Fruit fly (Drosophila melanogaster) whole organism, embryonic: Measurements from ENCODE around the gene CG4338.

ENCODE experiments used
- B-H2 ChIP-seq: fragments of 200-800 bp; sonication (Bioruptor generic); optimal IDR thresholded peaks from 2 replicates; lab custom pipeline; 2018; ENCODE audit warnings: missing biosample characterization, mild to moderate bottlenecking, missing genetic modification characterization
- Blimp-1 ChIP-seq: fragments of 200-800 bp; sonication (Bioruptor generic); optimal IDR thresholded peaks from 3 replicates; lab custom pipeline; 2018; ENCODE audit warnings: missing biosample characterization, missing genetic modification characterization, mild to moderate bottlenecking, moderate library complexity, missing genetic modification reagents
- Bteb2 ChIP-seq: fragments of 200-800 bp; sonication (Bioruptor generic); optimal IDR thresholded peaks from 2 replicates; lab custom pipeline; 2016; ENCODE audit warnings: missing biosample characterization, missing genetic modification characterization
- CG10147 ChIP-seq: fragments of 200-800 bp; sonication (Bioruptor generic); optimal IDR thresholded peaks from 2 replicates; lab custom pipeline; 2019; ENCODE audit warnings: missing biosample characterization, mild to moderate bottlenecking, missing genetic modification characterization, moderate library complexity
- CG10267 ChIP-seq: fragments of 200-800 bp; sonication (Bioruptor generic); optimal IDR thresholded peaks from 2 replicates; lab custom pipeline; 2018; ENCODE audit warnings: missing biosample characterization, mild to moderate bottlenecking, missing genetic modification characterization, moderate library complexity
- CG11456 ChIP-seq: fragments of 200-800 bp; sonication (Bioruptor generic); IDR thresholded peaks from 3 replicates; pipeline ENCODE4 v1.3.6; 2022; ENCODE audit warnings: missing biosample characterization, missing genetic modification characterization
- CG11696 ChIP-seq: fragments of 200-800 bp; sonication (Bioruptor generic); IDR thresholded peaks from 2 replicates; pipeline ENCODE4 v1.3.6; 2022; ENCODE audit warnings: missing biosample characterization, missing genetic modification characterization
- CG1233 ChIP-seq: fragments of 200-800 bp; sonication (Bioruptor generic); optimal IDR thresholded peaks from 4 replicates; lab custom pipeline; 2018; ENCODE audit warnings: missing biosample characterization, mild to moderate bottlenecking, missing genetic modification characterization
- CG12744 ChIP-seq: fragments of 200-800 bp; sonication (Bioruptor generic); optimal IDR thresholded peaks from 2 replicates; lab custom pipeline; 2016; ENCODE audit warnings: missing biosample characterization, missing genetic modification characterization
- CG13287 ChIP-seq: fragments of 200-800 bp; sonication (Bioruptor generic); IDR thresholded peaks from 2 replicates; pipeline ENCODE4 v1.3.6; 2022; ENCODE audit warnings: missing biosample characterization, missing genetic modification characterization; ENCODE audit not compliant: partially characterized antibody
- CG13296 ChIP-seq: fragments of 200-800 bp; sonication (Bioruptor generic); optimal IDR thresholded peaks from 3 replicates; lab custom pipeline; 2018; ENCODE audit warnings: missing biosample characterization, mild to moderate bottlenecking, missing genetic modification characterization
- CG13424 ChIP-seq: fragments of 200-800 bp; sonication (Bioruptor generic); optimal IDR thresholded peaks from 2 replicates; lab custom pipeline; 2019; ENCODE audit warnings: missing biosample characterization, mild to moderate bottlenecking, missing genetic modification characterization, moderate library complexity
- CG14014 ChIP-seq: fragments of 200-800 bp; sonication (Bioruptor generic); IDR thresholded peaks from 2 replicates; pipeline ENCODE4 v1.3.6; 2022; ENCODE audit warnings: missing biosample characterization, missing genetic modification characterization
- CG1529 ChIP-seq: fragments of 200-800 bp; sonication (Bioruptor generic); optimal IDR thresholded peaks from 3 replicates; lab custom pipeline; 2018; ENCODE audit warnings: missing biosample characterization, missing genetic modification characterization
- CG15696 ChIP-seq: fragments of 200-800 bp; sonication (Bioruptor generic); optimal IDR thresholded peaks from 2 replicates; lab custom pipeline; 2019; ENCODE audit warnings: missing biosample characterization, mild to moderate bottlenecking, missing genetic modification characterization, moderate library complexity
- CG2120 ChIP-seq: fragments of 200-800 bp; sonication (Bioruptor generic); optimal IDR thresholded peaks from 3 replicates; lab custom pipeline; 2016; ENCODE audit warnings: missing biosample characterization, missing genetic modification characterization
- CG2199 ChIP-seq: fragments of 200-800 bp; sonication (Bioruptor generic); IDR thresholded peaks from 3 replicates; pipeline ENCODE4 v1.3.6; 2022; ENCODE audit warnings: missing biosample characterization, missing genetic modification characterization
- CG5953 ChIP-seq: fragments of 200-800 bp; sonication (Bioruptor generic); IDR thresholded peaks from 2 replicates; pipeline ENCODE4 v1.3.6; 2022; ENCODE audit warnings: missing biosample characterization, missing genetic modification characterization
- CG7786 ChIP-seq: fragments of 200-800 bp; sonication (Bioruptor generic); optimal IDR thresholded peaks from 2 replicates; lab custom pipeline; 2016; ENCODE audit warnings: missing biosample characterization, missing genetic modification characterization
- CG7987 ChIP-seq: fragments of 200-800 bp; sonication (Bioruptor generic); optimal IDR thresholded peaks from 2 replicates; lab custom pipeline; 2018; ENCODE audit warnings: missing biosample characterization, mild to moderate bottlenecking, missing genetic modification characterization, moderate library complexity
- CG9437 ChIP-seq: fragments of 200-800 bp; sonication (Bioruptor generic); optimal IDR thresholded peaks from 2 replicates; lab custom pipeline; 2018; ENCODE audit warnings: missing biosample characterization, mild to moderate bottlenecking, missing genetic modification characterization
- CHES-1-like ChIP-seq: fragments of 200-800 bp; sonication (Bioruptor generic); optimal IDR thresholded peaks from 2 replicates; lab custom pipeline; 2016; ENCODE audit warnings: missing biosample characterization, missing genetic modification characterization
- CrebB ChIP-seq: fragments of 200-800 bp; sonication (Bioruptor generic); optimal IDR thresholded peaks from 3 replicates; lab custom pipeline; 2018; ENCODE audit warnings: missing biosample characterization, mild to moderate bottlenecking, missing genetic modification characterization
- Dip2 ChIP-seq: fragments of 200-800 bp; sonication (Bioruptor generic); IDR thresholded peaks from 2 replicates; pipeline ENCODE4 v1.3.6; 2022; ENCODE audit warnings: missing biosample characterization, missing genetic modification characterization
- ERR ChIP-seq: fragments of 200-800 bp; sonication (Bioruptor generic); optimal IDR thresholded peaks from 2 replicates; lab custom pipeline; 2016; ENCODE audit warnings: missing biosample characterization, missing genetic modification characterization
- HLH3B ChIP-seq: fragments of 200-800 bp; sonication (Bioruptor generic); IDR thresholded peaks from 2 replicates; pipeline ENCODE4 v1.3.6; 2022; ENCODE audit warnings: missing biosample characterization, missing genetic modification characterization
- Hmx ChIP-seq: fragments of 200-800 bp; sonication (Bioruptor generic); optimal IDR thresholded peaks from 2 replicates; lab custom pipeline; 2016; ENCODE audit warnings: missing biosample characterization, missing genetic modification characterization
- Hsf ChIP-seq: fragments of 200-800 bp; sonication (Bioruptor generic); optimal IDR thresholded peaks from 3 replicates; lab custom pipeline; 2016; ENCODE audit warnings: missing biosample characterization, missing genetic modification characterization
- Neu2 ChIP-seq: fragments of 200-800 bp; sonication (Bioruptor generic); optimal IDR thresholded peaks from 3 replicates; lab custom pipeline; 2016; ENCODE audit warnings: missing biosample characterization, missing genetic modification characterization, borderline replicate concordance
- Nf-YC ChIP-seq: fragments of 200-800 bp; optimal IDR thresholded peaks from 3 replicates; lab custom pipeline; 2019; ENCODE audit warnings: missing biosample characterization, mild to moderate bottlenecking, missing genetic modification characterization, moderate library complexity
- Sox102F ChIP-seq: fragments of 200-800 bp; sonication (Bioruptor generic); optimal IDR thresholded peaks from 2 replicates; lab custom pipeline; 2018; ENCODE audit warnings: missing biosample characterization, mild to moderate bottlenecking, missing genetic modification characterization, moderate library complexity
- Tbp ChIP-seq: fragments of >200 bp; optimal IDR thresholded peaks from 2 replicates; lab custom pipeline; 2018; ENCODE audit warnings: missing biosample characterization, missing genetic modification characterization
- ac ChIP-seq: fragments of 200-800 bp; sonication (Bioruptor generic); optimal IDR thresholded peaks from 3 replicates; lab custom pipeline; 2017; ENCODE audit warnings: missing biosample characterization, mild to moderate bottlenecking, missing genetic modification characterization
- ase ChIP-seq: fragments of 200-800 bp; sonication (Bioruptor generic); IDR thresholded peaks from 3 replicates; pipeline ENCODE4 v1.3.6; 2022; ENCODE audit warnings: missing biosample characterization, missing genetic modification characterization
- ash1 ChIP-seq: fragments of 200-800 bp; sonication (Bioruptor generic); optimal IDR thresholded peaks from 2 replicates; lab custom pipeline; 2018; ENCODE audit warnings: missing biosample characterization, mild to moderate bottlenecking, missing genetic modification characterization
- az2 ChIP-seq: fragments of 200-800 bp; sonication (Bioruptor generic); optimal IDR thresholded peaks from 3 replicates; lab custom pipeline; 2016; ENCODE audit warnings: missing biosample characterization, missing genetic modification characterization
- chinmo ChIP-seq: fragments of 200-800 bp; sonication (Bioruptor generic); IDR thresholded peaks from 4 replicates; pipeline ENCODE4 v1.3.6; 2022; ENCODE audit warnings: missing biosample characterization, missing genetic modification characterization; ENCODE audit not compliant: partially characterized antibody
- crol ChIP-seq: fragments of 200-800 bp; sonication (Bioruptor generic); IDR thresholded peaks from 2 replicates; pipeline ENCODE4 v1.3.6; 2022; ENCODE audit warnings: missing biosample characterization, missing genetic modification characterization
- dimm ChIP-seq: fragments of 200-800 bp; sonication (Bioruptor generic); IDR thresholded peaks from 2 replicates; pipeline ENCODE4 v1.3.6; 2022; ENCODE audit warnings: missing biosample characterization, missing genetic modification characterization
- eyg ChIP-seq: fragments of 200-800 bp; sonication (Bioruptor generic); optimal IDR thresholded peaks from 3 replicates; lab custom pipeline; 2016; ENCODE audit warnings: missing biosample characterization, missing genetic modification characterization
- fd3F ChIP-seq: fragments of 200-800 bp; sonication (Bioruptor generic); optimal IDR thresholded peaks from 2 replicates; lab custom pipeline; 2018; ENCODE audit warnings: missing biosample characterization, mild to moderate bottlenecking, missing genetic modification characterization, moderate library complexity
- kah ChIP-seq: fragments of 200-800 bp; sonication (Bioruptor generic); optimal IDR thresholded peaks from 2 replicates; lab custom pipeline; 2018; ENCODE audit warnings: missing biosample characterization, mild to moderate bottlenecking, missing genetic modification characterization
- nom ChIP-seq: fragments of 200-800 bp; sonication (Bioruptor generic); optimal IDR thresholded peaks from 2 replicates; lab custom pipeline; 2017; ENCODE audit warnings: missing biosample characterization, missing genetic modification characterization, mild to moderate bottlenecking, moderate library complexity, missing genetic modification reagents
- ranshi ChIP-seq: fragments of 200-800 bp; sonication (Bioruptor generic); IDR thresholded peaks from 2 replicates; pipeline ENCODE4 v1.3.6; 2022; ENCODE audit warnings: missing biosample characterization, missing genetic modification characterization
- salm ChIP-seq: fragments of 200-800 bp; sonication (Bioruptor generic); optimal IDR thresholded peaks from 2 replicates; lab custom pipeline; 2018; ENCODE audit warnings: missing biosample characterization, mild to moderate bottlenecking, missing genetic modification characterization
- schlank ChIP-seq: fragments of 200-800 bp; sonication (Bioruptor generic); optimal IDR thresholded peaks from 2 replicates; lab custom pipeline; 2018; ENCODE audit warnings: missing biosample characterization, mild to moderate bottlenecking, missing genetic modification characterization
- seq ChIP-seq: fragments of 200-800 bp; sonication (Bioruptor generic); IDR thresholded peaks from 2 replicates; pipeline ENCODE4 v1.3.6; 2022; ENCODE audit warnings: missing biosample characterization, missing genetic modification characterization
- sna ChIP-seq: fragments of 200-800 bp; sonication (Bioruptor generic); IDR thresholded peaks from 2 replicates; pipeline ENCODE4 v1.3.6; 2022; ENCODE audit warnings: missing biosample characterization, missing genetic modification characterization; ENCODE audit not compliant: partially characterized antibody
- z ChIP-seq: fragments of 200-800 bp; sonication (Bioruptor generic); IDR thresholded peaks from 3 replicates; pipeline ENCODE4 v1.3.6; 2022; ENCODE audit warnings: missing biosample characterization, missing genetic modification characterization

The CG4338 gene

dm6 chr3R:15262710-15263672 is 12.3 kb upstream of the CG4338 start, which contains the start of the genes eIF2gamma and Set (continued):
- TF ChIP-seq ac (GFP tag; lab: Kevin White, UChicago): no peak
- TF ChIP-seq Nf-YC (tag; lab: Kevin White, UChicago): no peak
- no peak for TF ChIP-seq dimm (GFP tag; lab: Robert Waterston, UW)
- no peak for TF ChIP-seq CG10147 (GFP tag; lab: Kevin White, UChicago)
- TF ChIP-seq CG14014 (GFP tag; lab: Robert Waterston, UW): no peak; the same call in 1 of the 2 replicates
- TF ChIP-seq ranshi: peak; percentile 54; the same call in 1 of the 2 replicates
- no peak for TF ChIP-seq CG11696 (GFP tag; lab: Robert Waterston, UW)
- TF ChIP-seq CG7786 (GFP tag; lab: Kevin White, UChicago): peak; percentile 61
- TF ChIP-seq CG2120 (GFP tag; lab: Kevin White, UChicago): peak; percentile 61
- TF ChIP-seq Bteb2 (GFP tag; lab: Kevin White, UChicago): no peak
- TF ChIP-seq CG5953: no peak
- TF ChIP-seq Hmx (GFP tag; lab: Kevin White, UChicago): no peak
- TF ChIP-seq CrebB (tag; lab: Kevin White, UChicago): peak; percentile 42
- no peak for TF ChIP-seq CG13296 (GFP tag; lab: Kevin White, UChicago)
- no peak for TF ChIP-seq HLH3B (GFP tag; lab: Robert Waterston, UW)
- TF ChIP-seq CHES-1-like (GFP tag; lab: Kevin White, UChicago): peak; percentile 43
- no peak for TF ChIP-seq Sox102F (GFP tag; lab: Kevin White, UChicago)
- peak; percentile 96 for TF ChIP-seq CG10267 (tag; lab: Kevin White, UChicago)
- TF ChIP-seq Blimp-1 (GFP tag; lab: Kevin White, UChicago): no peak
- TF ChIP-seq CG13424: no peak
- peak; percentile 95 for TF ChIP-seq chinmo (GFP tag; lab: Robert Waterston, UW)
- TF ChIP-seq nom: peak; percentile 18
- peak; percentile 19 for TF ChIP-seq Hsf
- TF ChIP-seq CG9437 (GFP tag; lab: Kevin White, UChicago): no peak
- peak; percentile 88 for TF ChIP-seq sna (GFP tag; lab: Robert Waterston, UW)
- peak; percentile 17 for TF ChIP-seq Tbp (GFP tag; lab: Kevin White, UChicago)
- TF ChIP-seq salm (tag; lab: Kevin White, UChicago): no peak
- TF ChIP-seq kah (GFP tag; lab: Kevin White, UChicago): no peak
- TF ChIP-seq Neu2 (GFP tag; lab: Kevin White, UChicago): no peak
- TF ChIP-seq seq (GFP tag; lab: Robert Waterston, UW): 0 out of 2 replicates have a peak, but pooled peaks have one; percentile 11
- TF ChIP-seq fd3F: no peak
- TF ChIP-seq CG11456 (GFP tag; lab: Robert Waterston, UW): peak; percentile 78; the same call in 2 of the 3 replicates
- TF ChIP-seq az2 (GFP tag; lab: Kevin White, UChicago): no peak
- no peak for TF ChIP-seq z (GFP tag; lab: Robert Waterston, UW)
- TF ChIP-seq CG7987: peak; percentile 42
- no peak for TF ChIP-seq Dip2 (GFP tag; lab: Robert Waterston, UW)
- TF ChIP-seq eyg (GFP tag; lab: Kevin White, UChicago): peak; percentile 19
- TF ChIP-seq CG1529 (GFP tag; lab: Kevin White, UChicago): no peak
- no peak for TF ChIP-seq CG15696 (tag; lab: Kevin White, UChicago)
- TF ChIP-seq ERR (GFP tag; lab: Kevin White, UChicago): peak; percentile 60
- TF ChIP-seq crol: peak; percentile 61
- TF ChIP-seq CG12744 (GFP tag; lab: Kevin White, UChicago): no peak
- TF ChIP-seq CG13287 (GFP tag; lab: Robert Waterston, UW): peak; percentile 97
- TF ChIP-seq ase (GFP tag; lab: Robert Waterston, UW): peak; percentile 18; the same call in 1 of the 3 replicates
- no peak for TF ChIP-seq CG2199 (GFP tag; lab: Robert Waterston, UW)
- TF ChIP-seq ash1: no peak
- TF ChIP-seq B-H2: peak; percentile 74
- TF ChIP-seq schlank (tag; lab: Kevin White, UChicago): no peak
- TF ChIP-seq CG1233: no peak
